Worm (Caenorhabditis elegans): ENCODE measurements around the gene H12C20.7.

Gene H12C20.7

ce11 chrV:11543564-11543963 lies 29.2 kb downstream of the H12C20.7 start, which contains the start of gene F38B7.2 (continued):
- TF ChIP-seq nhr-11 (tag; optimal IDR thresholded peaks at IDR 0.05) (no peak), fos-1 (tag; optimal IDR thresholded peaks at IDR 0.05) (no peak), eor-1 (tag; optimal IDR thresholded peaks at IDR 0.05) (no peak), nhr-43 (tag; optimal IDR thresholded peaks at IDR 0.05; ENCODE audit: poor library complexity, severe bottlenecking) (peak; percentile 68), unc-39 (tag; optimal IDR thresholded peaks at IDR 0.05) (no peak), fkh-10 (GFP tag; optimal IDR thresholded peaks at IDR 0.05) (no peak), sea-2 (GFP tag; optimal IDR thresholded peaks at IDR 0.05) (no peak)

DNA sequence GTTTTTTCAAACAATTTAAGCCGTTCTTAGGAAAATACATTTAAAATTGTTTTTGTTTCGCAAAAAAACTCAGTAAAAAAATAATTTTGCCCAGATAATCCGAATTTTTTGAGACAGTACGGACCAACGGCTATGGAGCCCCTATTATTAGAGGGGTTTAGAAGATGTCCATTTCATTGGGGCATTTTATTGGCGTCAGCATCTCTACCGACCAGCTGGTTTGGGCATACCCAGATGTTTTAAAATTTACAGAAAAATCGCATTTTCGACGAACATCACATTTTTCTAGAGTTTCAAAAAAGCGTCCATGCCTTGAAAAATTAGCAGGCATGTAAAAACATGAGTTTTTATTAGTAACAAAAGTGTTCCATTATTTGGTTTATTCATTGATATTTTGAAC lies 31.5 kb downstream of the H12C20.7 start:
- TF ChIP-seq ztf-11 (tag; optimal IDR thresholded peaks at IDR 0.05) (no peak), elt-2 (tag; optimal IDR thresholded peaks at IDR 0.05) (no peak), lin-39 (tag; optimal IDR thresholded peaks at IDR 0.05) (no peak)

- TF ChIP-seq nhr-28 (tag; optimal IDR thresholded peaks at IDR 0.05) (no peak), mml-1 (tag; optimal IDR thresholded peaks at IDR 0.05) (no peak), nhr-23 (tag; optimal IDR thresholded peaks at IDR 0.05) (no peak)
These were observed 33.3 kb downstream of the H12C20.7 start for ce11 chrV:11539502-11539901.

- TF ChIP-seq sea-2 (GFP tag; optimal IDR thresholded peaks at IDR 0.05) (no peak), jun-1 (tag; optimal IDR thresholded peaks at IDR 0.05) (no peak), nhr-23 (tag; optimal IDR thresholded peaks at IDR 0.05) (no peak), unc-62 (GFP tag; optimal IDR thresholded peaks at IDR 0.05) (no peak), ztf-4 (tag; optimal IDR thresholded peaks at IDR 0.05) (no peak), lin-39 (tag; optimal IDR thresholded peaks at IDR 0.05) (no peak), tbx-2 (tag; optimal IDR thresholded peaks at IDR 0.05) (no peak), fkh-10 (GFP tag; optimal IDR thresholded peaks at IDR 0.05) (no peak), egl-27 (tag; optimal IDR thresholded peaks at IDR 0.05) (no peak), nhr-28 (tag; optimal IDR thresholded peaks at IDR 0.05) (no peak), ceh-28 (tag; optimal IDR thresholded peaks at IDR 0.05) (no peak), nhr-67 (tag; optimal IDR thresholded peaks at IDR 0.05) (no peak), R02D3.7 (tag; optimal IDR thresholded peaks at IDR 0.05) (no peak), ceh-16 (tag; optimal IDR thresholded peaks at IDR 0.05) (no peak), eor-1 (tag; optimal IDR thresholded peaks at IDR 0.05) (no peak), nhr-237 (tag; optimal IDR thresholded peaks at IDR 0.05) (no peak), ceh-82 (tag; optimal IDR thresholded peaks at IDR 0.05) (no peak), snpc-4 (tag; optimal IDR thresholded peaks at IDR 0.05) (no peak), mml-1 (tag; optimal IDR thresholded peaks at IDR 0.05) (no peak), pha-4 (tag; optimal IDR thresholded peaks at IDR 0.05) (no peak)
These were observed 36.1 kb downstream of the H12C20.7 start for ce11 chrV:11536667-11537066.

DNA sequence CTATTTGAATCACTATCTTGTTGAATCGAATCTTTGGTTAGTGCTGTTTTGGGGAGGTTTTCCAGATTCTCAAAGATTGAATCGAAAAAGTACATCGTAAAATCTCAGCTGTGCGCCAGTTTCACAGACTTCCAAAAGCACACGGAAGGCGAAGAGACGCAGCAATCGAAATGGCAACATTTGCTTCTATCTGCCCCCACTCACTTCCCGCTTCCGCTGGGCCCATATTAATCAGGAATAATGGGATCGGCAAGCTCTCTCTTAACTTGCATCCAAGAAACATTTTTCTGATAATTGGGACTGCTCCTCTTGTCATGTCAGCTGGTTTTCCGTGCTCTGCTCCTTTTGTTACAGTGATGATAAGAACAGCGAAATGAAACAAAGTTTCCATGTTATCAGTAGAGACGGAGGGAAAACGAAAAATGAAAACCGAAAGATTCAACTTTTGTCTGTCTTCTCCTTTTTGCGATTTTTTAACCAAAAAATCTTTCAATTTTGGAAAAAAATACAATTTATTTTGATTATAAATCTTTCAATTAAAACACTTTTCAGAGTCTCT lies 37.2 kb downstream of the H12C20.7 start:
- peak; percentile 96 for TF ChIP-seq egl-5 (tag; optimal IDR thresholded peaks at IDR 0.05)
- no peak for TF ChIP-seq nhr-12 (tag; optimal IDR thresholded peaks at IDR 0.05)
- TF ChIP-seq nfya-1 (tag; optimal IDR thresholded peaks at IDR 0.05; ENCODE audit: insufficient read depth) = peak; percentile 14
- peak; percentile 77 for TF ChIP-seq elt-2 (tag; optimal IDR thresholded peaks at IDR 0.05)
- TF ChIP-seq lin-39 (tag; optimal IDR thresholded peaks at IDR 0.05) = peak; percentile 77
- peak; percentile 11 for TF ChIP-seq nhr-11 (tag; optimal IDR thresholded peaks at IDR 0.05)
- TF ChIP-seq pqm-1 (tag; optimal IDR thresholded peaks at IDR 0.05) = peak; percentile 79
- TF ChIP-seq pha-4 (tag; optimal IDR thresholded peaks at IDR 0.05) = peak; percentile 11
- TF ChIP-seq fkh-2 (tag; optimal IDR thresholded peaks at IDR 0.05) = no peak

DNA sequence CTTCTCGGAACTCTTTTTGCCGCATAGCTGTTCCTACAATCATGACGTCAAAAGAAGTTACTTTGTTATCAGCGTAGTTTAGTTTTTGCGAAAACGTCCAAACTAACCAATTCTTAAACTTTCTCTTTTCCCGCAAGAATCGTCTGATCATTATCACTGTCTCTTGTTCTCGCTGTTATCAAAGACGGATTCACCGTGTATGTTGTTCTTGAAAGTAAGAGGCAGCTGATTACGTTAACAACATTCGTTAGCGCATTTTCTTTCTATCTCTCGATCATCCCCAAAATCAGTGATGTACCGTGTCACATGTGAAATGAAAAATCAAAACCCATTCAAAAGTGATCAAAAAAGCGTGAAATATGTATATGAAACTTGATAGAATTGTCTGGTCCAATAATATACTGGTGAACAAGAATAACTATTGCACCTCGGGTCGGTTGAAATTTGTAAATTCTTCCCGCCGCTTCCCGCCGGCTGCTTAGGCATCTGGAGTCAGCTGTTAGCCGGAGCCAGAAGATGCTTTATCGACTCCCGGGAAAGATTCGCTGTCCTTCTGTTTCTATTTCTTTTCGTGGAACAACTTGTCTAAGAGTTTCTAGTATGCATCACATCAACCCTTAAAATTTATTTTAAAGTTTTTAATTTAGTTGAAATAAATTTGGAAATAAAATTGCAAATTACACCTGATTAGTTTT lies 38.1 kb downstream of the H12C20.7 start:
- peak; percentile 34 for TF ChIP-seq nhr-25 (tag; optimal IDR thresholded peaks at IDR 0.05)
- peak; percentile 96 for TF ChIP-seq pqm-1 (tag; optimal IDR thresholded peaks at IDR 0.05)
- TF ChIP-seq R02D3.7 (tag; optimal IDR thresholded peaks at IDR 0.05) = no peak
- no peak for TF ChIP-seq egl-5 (tag; optimal IDR thresholded peaks at IDR 0.05)
- peak; percentile 24 for TF ChIP-seq nhr-23 (tag; optimal IDR thresholded peaks at IDR 0.05)
- peak; percentile 49 for TF ChIP-seq jun-1 (tag; optimal IDR thresholded peaks at IDR 0.05)
- peak; percentile 13 for TF ChIP-seq pha-4 (tag; optimal IDR thresholded peaks at IDR 0.05)
- TF ChIP-seq elt-2 (tag; optimal IDR thresholded peaks at IDR 0.05) = peak; percentile 92
- TF ChIP-seq nhr-43 (tag; optimal IDR thresholded peaks at IDR 0.05; ENCODE audit: poor library complexity, severe bottlenecking) = peak; percentile 65
- peak in 1 of 3 experiments; percentile 30 for TF ChIP-seq elt-3 (tag; optimal IDR thresholded peaks at IDR 0.05)
